Worm (Caenorhabditis elegans): Measurements from ENCODE around the gene nhr-54.

Gene nhr-54

DNA sequence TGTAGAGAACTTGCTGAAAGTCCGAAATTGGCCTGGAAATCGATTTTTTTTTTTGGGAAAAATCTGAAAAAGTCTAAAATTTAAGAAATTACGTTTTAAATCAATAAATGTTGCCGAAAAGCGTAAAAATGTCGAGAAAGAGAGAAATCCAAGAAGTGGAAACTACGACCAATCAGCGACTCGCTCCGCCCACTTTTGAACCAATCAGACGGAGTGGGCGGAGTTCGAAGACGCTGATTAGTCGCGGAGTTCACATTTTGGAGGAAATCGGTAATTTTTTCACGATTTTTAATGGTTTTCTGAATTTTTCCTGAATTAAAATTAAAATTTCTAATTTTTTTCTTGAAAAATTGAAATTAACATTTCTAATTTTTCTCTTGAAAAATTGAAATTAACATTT is 33.9 kb upstream of the nhr-54 start:
- TF ChIP-seq aha-1 (tag; optimal IDR thresholded peaks at IDR 0.05), result no peak
- TF ChIP-seq pag-3 (tag; optimal IDR thresholded peaks at IDR 0.05; ENCODE audit: borderline replicate concordance, insufficient read depth), result no peak
- TF ChIP-seq skn-1 (tag; optimal IDR thresholded peaks at IDR 0.05), result no peak
- no peak for TF ChIP-seq nhr-76 (tag; optimal IDR thresholded peaks at IDR 0.05)
- no peak for TF ChIP-seq ets-5 (GFP tag; IDR thresholded peaks at IDR 0.05)
- TF ChIP-seq ceh-63 (GFP tag; optimal IDR thresholded peaks at IDR 0.05), result no peak
- no peak for TF ChIP-seq unc-98 (GFP tag; IDR thresholded peaks at IDR 0.05)

- TF ChIP-seq ceh-63 (GFP tag; optimal IDR thresholded peaks at IDR 0.05) (no peak), pag-3 (tag; optimal IDR thresholded peaks at IDR 0.05; ENCODE audit: borderline replicate concordance, insufficient read depth) (no peak), unc-30 (tag; optimal IDR thresholded peaks at IDR 0.05) (no peak), nhr-12 (tag; optimal IDR thresholded peaks at IDR 0.05) (no peak), swsn-7 (tag; optimal IDR thresholded peaks at IDR 0.05) (peak; percentile 51), lin-14 (GFP tag; optimal IDR thresholded peaks at IDR 0.05) (no peak), lsy-2 (tag; optimal IDR thresholded peaks at IDR 0.05) (peak; percentile 96 to 98), ets-5 (GFP tag; IDR thresholded peaks at IDR 0.05) (no peak), mep-1 (tag; optimal IDR thresholded peaks at IDR 0.05) (no peak), zip-4 (GFP tag; optimal IDR thresholded peaks at IDR 0.05) (peak; percentile 7), fkh-8 (tag; optimal IDR thresholded peaks at IDR 0.05) (peak; percentile 38), efl-1 (optimal IDR thresholded peaks at IDR 0.05) (peak; percentile 78 to 85), efl-1 (GFP tag; optimal IDR thresholded peaks at IDR 0.05 in 1 of 2) (peak; percentile 85 to 98), hlh-4 (tag; optimal IDR thresholded peaks at IDR 0.05) (no peak), elt-3 (tag; optimal IDR thresholded peaks at IDR 0.05) (peak in 1 of 6 experiments; percentile 4), zag-1 (tag; optimal IDR thresholded peaks at IDR 0.05) (no peak), jun-1 (tag; optimal IDR thresholded peaks at IDR 0.05) (no peak), egl-27 (tag; optimal IDR thresholded peaks at IDR 0.05) (no peak), ceh-82 (tag; optimal IDR thresholded peaks at IDR 0.05) (peak; percentile 43 to 56 (median 45)), nhr-28 (tag; optimal IDR thresholded peaks at IDR 0.05) (no peak), fkh-4 (tag; optimal IDR thresholded peaks at IDR 0.05; ENCODE audit: borderline replicate concordance) (peak; percentile 38), snu-23 (GFP tag; optimal IDR thresholded peaks at IDR 0.05) (peak; percentile 68), nhr-19 (GFP tag; conservative IDR thresholded peaks at IDR 0.05) (no peak; the same call in none of the 2 replicates), egl-13 (tag; optimal IDR thresholded peaks at IDR 0.05) (peak; percentile 65), nhr-90 (tag; optimal IDR thresholded peaks at IDR 0.05; ENCODE audit: poor library complexity) (peak; percentile 62), C34B4.2 (tag; optimal IDR thresholded peaks at IDR 0.05) (no peak), snpc-4 (tag; optimal IDR thresholded peaks at IDR 0.05) (peak; percentile 63), tlp-1 (tag; optimal IDR thresholded peaks at IDR 0.05) (no peak), irx-1 (tag; optimal IDR thresholded peaks at IDR 0.05) (peak; percentile 47), elt-2 (tag; optimal IDR thresholded peaks at IDR 0.05) (peak; percentile 38), ces-1 (GFP tag; optimal IDR thresholded peaks at IDR 0.05) (no peak), ceh-90 (tag; optimal IDR thresholded peaks at IDR 0.05) (peak; percentile 66), dpl-1 (GFP tag; optimal IDR thresholded peaks at IDR 0.05) (peak; percentile 77 to 87 (median 84)), nhr-84 (tag; optimal IDR thresholded peaks at IDR 0.05) (no peak), isw-1 (GFP tag; IDR thresholded peaks at IDR 0.05) (peak; percentile 42; the same call in 1 of the 2 replicates), ceh-8 (GFP tag; optimal IDR thresholded peaks at IDR 0.05) (no peak), lir-3 (tag; optimal IDR thresholded peaks at IDR 0.05; ENCODE audit: poor library complexity) (no peak), nhr-85 (tag) (peak; percentile 82), ztf-11 (tag; optimal IDR thresholded peaks at IDR 0.05) (peak in 1 of 2 experiments; percentile 31), lin-39 (tag; optimal IDR thresholded peaks at IDR 0.05) (peak; percentile 38), pqm-1 (tag; optimal IDR thresholded peaks at IDR 0.05) (no peak), ceh-88 (GFP tag; IDR thresholded peaks at IDR 0.05) (no peak), unc-86 (tag; optimal IDR thresholded peaks at IDR 0.05) (peak; percentile 74), hpl-2 (GFP tag; optimal IDR thresholded peaks at IDR 0.05) (no peak), pax-3 (tag; optimal IDR thresholded peaks at IDR 0.05) (peak; percentile 49), nhr-20 (tag; optimal IDR thresholded peaks at IDR 0.05) (peak; percentile 64), skn-1 (tag; optimal IDR thresholded peaks at IDR 0.05) (peak; percentile 6)
Measured at ce11 chrV:16537908-16538446, 32.2 kb upstream of the nhr-54 start, which contains the start of gene Y32B12B.2. Gene Y32B12B.2, plus strand, starts transcription at chrV:16538396.
